Worm (Caenorhabditis elegans): ENCODE measurements around the gene T07F8.4.

The T07F8.4 gene

ce11 chrII:7104794-7105613, 26.8 kb downstream of the T07F8.4 start, which contains the start of the genes farl-11 and rpl-33:
farl-11 (minus strand) TSS chrII:7105035.
rpl-33 (plus strand) TSS chrII:7105563.
- no peak for TF ChIP-seq gei-8 (GFP tag; optimal IDR thresholded peaks at IDR 0.05)
- peak; percentile 58 for TF ChIP-seq fkh-10 (GFP tag; optimal IDR thresholded peaks at IDR 0.05)
- TF ChIP-seq nhr-28 (tag; optimal IDR thresholded peaks at IDR 0.05) = peak; percentile 70
- TF ChIP-seq dpl-1 (GFP tag; optimal IDR thresholded peaks at IDR 0.05) = peak; percentile 72
- TF ChIP-seq unc-130 (GFP tag; optimal IDR thresholded peaks at IDR 0.05) = no peak
- no peak for TF ChIP-seq attf-4 (tag; optimal IDR thresholded peaks at IDR 0.05)
- TF ChIP-seq ces-1 (GFP tag; optimal IDR thresholded peaks at IDR 0.05) = peak; percentile 29
- TF ChIP-seq Y75B8A.6 (GFP tag; IDR thresholded peaks at IDR 0.05) = no peak
- TF ChIP-seq dmd-6 (GFP tag; IDR thresholded peaks at IDR 0.05) = peak; percentile 29; the same call in 1 of the 2 replicates
- TF ChIP-seq R02D3.7 (tag; optimal IDR thresholded peaks at IDR 0.05) = no peak
- TF ChIP-seq tra-1 (GFP tag; IDR thresholded peaks at IDR 0.05) = no peak
- TF ChIP-seq lin-38 (GFP tag; IDR thresholded peaks at IDR 0.05) = peak; percentile 73
- peak; percentile 78 for TF ChIP-seq lin-13 (GFP tag; optimal IDR thresholded peaks at IDR 0.05)
- peak; percentile 54 for TF ChIP-seq hlh-11 (tag; optimal IDR thresholded peaks at IDR 0.05)
- peak; percentile 89 for TF ChIP-seq mes-2 (tag; optimal IDR thresholded peaks at IDR 0.05; ENCODE audit: poor library complexity, severe bottlenecking)
- TF ChIP-seq T26A8.4 (GFP tag; IDR thresholded peaks at IDR 0.05) = peak; percentile 35; the same call in 1 of the 2 replicates
- TF ChIP-seq hlh-30 (tag; optimal IDR thresholded peaks at IDR 0.05; ENCODE audit: insufficient read depth) = peak; percentile 75
- TF ChIP-seq hif-1 (tag; optimal IDR thresholded peaks at IDR 0.05) = peak in 1 of 2 experiments; percentile 84
- TF ChIP-seq nhr-11 (tag; optimal IDR thresholded peaks at IDR 0.05) = peak; percentile 91
- TF ChIP-seq lin-15B (tag; optimal IDR thresholded peaks at IDR 0.05) = peak; percentile 80
- no peak for TF ChIP-seq ztf-11 (tag; optimal IDR thresholded peaks at IDR 0.05)
- peak; percentile 70 for TF ChIP-seq zfp-2 (tag; optimal IDR thresholded peaks at IDR 0.05)
- peak; percentile 99 for TF ChIP-seq T20F7.1 (GFP tag; optimal IDR thresholded peaks at IDR 0.05)
- TF ChIP-seq spr-1 (tag; optimal IDR thresholded peaks at IDR 0.05) = peak; percentile 16
- TF ChIP-seq Y48G9A.11 (GFP tag; IDR thresholded peaks at IDR 0.05) = peak; percentile 99
- peak; percentile 95 to 99 for TF ChIP-seq lsy-2 (tag; optimal IDR thresholded peaks at IDR 0.05)
- TF ChIP-seq F10B5.3 (tag; optimal IDR thresholded peaks at IDR 0.05) = no peak
- TF ChIP-seq ama-1 (optimal IDR thresholded peaks at IDR 0.05) = peak; percentile 11
- peak; percentile 64 to 91 for TF ChIP-seq ZK546.5 (tag; optimal IDR thresholded peaks at IDR 0.05)
- TF ChIP-seq rbr-2 (tag; optimal IDR thresholded peaks at IDR 0.05) = peak; percentile 71
- TF ChIP-seq pha-4 (GFP tag; IDR thresholded peaks at IDR 0.05) = no peak
- TF ChIP-seq pha-4 (tag; optimal IDR thresholded peaks at IDR 0.05) = peak; percentile 90
- TF ChIP-seq dve-1 (tag; optimal IDR thresholded peaks at IDR 0.05; ENCODE audit: insufficient read depth) = peak; percentile 63
- TF ChIP-seq daf-16 (GFP tag; optimal IDR thresholded peaks at IDR 0.05) = peak in 1 of 2 experiments; percentile 28
- TF ChIP-seq daf-16 (tag; optimal IDR thresholded peaks at IDR 0.05) = peak; percentile 76
- TF ChIP-seq aha-1 (tag) = peak; percentile 97
- 0 out of 2 replicates have a peak, but pooled peaks have one; percentile 41 for TF ChIP-seq ceh-20 (GFP tag; IDR thresholded peaks at IDR 0.05)
- TF ChIP-seq jun-1 (tag; optimal IDR thresholded peaks at IDR 0.05) = peak; percentile 39
- no peak for TF ChIP-seq aly-2 (tag; optimal IDR thresholded peaks at IDR 0.05)
- no peak for TF ChIP-seq D1046.2 (GFP tag; IDR thresholded peaks at IDR 0.05)
- TF ChIP-seq skn-1 (tag; optimal IDR thresholded peaks at IDR 0.05) = no peak
- TF ChIP-seq nhr-77 (tag; optimal IDR thresholded peaks at IDR 0.05) = peak; percentile 92
- TF ChIP-seq nhr-102 (tag; optimal IDR thresholded peaks at IDR 0.05) = no peak
- TF ChIP-seq nhr-6 (tag; optimal IDR thresholded peaks at IDR 0.05) = peak; percentile 87
- peak in 1 of 2 experiments; percentile 49 for TF ChIP-seq mdl-1 (tag; optimal IDR thresholded peaks at IDR 0.05)
- TF ChIP-seq unc-62 (GFP tag; optimal IDR thresholded peaks at IDR 0.05 in 1 of 2) = peak in 1 of 2 experiments; percentile 99
- no peak for TF ChIP-seq unc-62 (tag; optimal IDR thresholded peaks at IDR 0.05)
- peak; percentile 38; the same call in 1 of the 2 replicates for TF ChIP-seq arid-1 (GFP tag; conservative IDR thresholded peaks at IDR 0.05)
- TF ChIP-seq nhr-10 (tag; optimal IDR thresholded peaks at IDR 0.05) = no peak
- peak; percentile 82 for TF ChIP-seq mep-1 (tag; optimal IDR thresholded peaks at IDR 0.05)
